Worm (Caenorhabditis elegans) whole organism, late embryonic: ENCODE results near the gene H13N06.7.

Experiments
- ama-1 ChIP-seq: fragments of 150-350 bp; optimal IDR thresholded peaks from 2 replicates; lab custom pipeline; 2014
- ceh-19 ChIP-seq: fragments of 200-800 bp; sonication (Bioruptor generic); optimal IDR thresholded peaks from 2 replicates; lab custom pipeline; 2018; ENCODE audit warnings: mild to moderate bottlenecking, missing genetic modification characterization, missing compliant biosample characterization
- ceh-24 ChIP-seq: sonication (generic microtip); optimal IDR thresholded peaks from 2 replicates; lab custom pipeline; 2016; ENCODE audit warnings: mild to moderate bottlenecking, missing genetic modification characterization, missing compliant biosample characterization
- dve-1 ChIP-seq: sonication (generic microtip); optimal IDR thresholded peaks from 2 replicates; lab custom pipeline; 2017; ENCODE audit warnings: antibody characterized with exemption, mild to moderate bottlenecking, missing genetic modification characterization, missing compliant biosample characterization
- elt-2 ChIP-seq: sonication (generic microtip); optimal IDR thresholded peaks from 2 replicates; lab custom pipeline; 2016; ENCODE audit warnings: missing genetic modification reagents, missing genetic modification characterization, missing compliant biosample characterization
- ets-4 ChIP-seq: sonication (generic microtip); optimal IDR thresholded peaks from 2 replicates; lab custom pipeline; 2016; ENCODE audit warnings: missing genetic modification characterization, missing compliant biosample characterization
- hlh-13 ChIP-seq: fragments of 200-800 bp; sonication (Bioruptor generic); optimal IDR thresholded peaks from 2 replicates; lab custom pipeline; 2018; ENCODE audit warnings: mild to moderate bottlenecking, missing genetic modification characterization, missing compliant biosample characterization
- lim-6 ChIP-seq: sonication (generic microtip); optimal IDR thresholded peaks from 2 replicates; lab custom pipeline; 2016; ENCODE audit warnings: missing genetic modification characterization, missing compliant biosample characterization
- mec-3 ChIP-seq: sonication (generic microtip); optimal IDR thresholded peaks from 2 replicates; lab custom pipeline; 2016; ENCODE audit warnings: borderline replicate concordance, missing genetic modification characterization, missing compliant biosample characterization
- odd-2 ChIP-seq: sonication (generic microtip); optimal IDR thresholded peaks from 2 replicates; lab custom pipeline; 2017; ENCODE audit warnings: antibody characterized with exemption, mild to moderate bottlenecking, missing genetic modification characterization, missing compliant biosample characterization
- pqm-1 ChIP-seq: sonication (generic microtip); optimal IDR thresholded peaks from 2 replicates; lab custom pipeline; 2016; ENCODE audit warnings: missing genetic modification characterization, missing compliant biosample characterization
- syd-9 ChIP-seq: sonication (generic microtip); optimal IDR thresholded peaks from 2 replicates; lab custom pipeline; 2016; ENCODE audit warnings: mild to moderate bottlenecking, missing genetic modification characterization, moderate library complexity, missing compliant biosample characterization
- tbx-7 ChIP-seq: sonication (generic microtip); optimal IDR thresholded peaks from 2 replicates; lab custom pipeline; 2016; ENCODE audit warnings: missing genotype, missing genetic modification characterization, missing compliant biosample characterization

DNA sequence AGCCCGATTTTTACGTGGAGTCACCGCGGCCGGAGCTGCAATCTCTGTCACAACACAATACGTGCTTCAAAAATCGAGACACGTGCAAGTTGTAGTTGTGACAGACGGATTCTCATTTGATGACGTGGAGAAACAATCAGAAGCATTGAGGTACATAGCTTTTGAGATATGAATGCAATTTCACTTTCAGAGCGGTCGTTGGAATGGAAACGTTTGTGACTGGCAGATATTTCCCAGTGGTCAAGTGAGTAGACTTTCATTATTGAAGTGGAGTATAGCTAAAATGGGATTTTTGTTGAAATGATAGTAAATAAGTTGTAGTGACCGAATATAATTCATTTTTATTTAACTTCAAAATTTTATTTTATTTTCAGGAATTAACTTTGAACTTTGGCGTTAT lies 11.8 kb upstream of the H13N06.7 start:
- TF ChIP-seq ama-1 = no peak
- no peak for TF ChIP-seq ceh-24 (tag; lab: Kevin White, UChicago)
- TF ChIP-seq dve-1 = no peak
- TF ChIP-seq tbx-7 (tag; lab: Kevin White, UChicago) = no peak
- no peak for TF ChIP-seq mec-3
- TF ChIP-seq hlh-13 = no peak
- TF ChIP-seq syd-9 = no peak
- no peak for TF ChIP-seq lim-6
- TF ChIP-seq pqm-1 = no peak
- TF ChIP-seq elt-2 (tag; lab: Kevin White, UChicago) = no peak
- no peak for TF ChIP-seq ceh-19 (GFP tag; lab: Kevin White, UChicago)
- TF ChIP-seq odd-2 = no peak
- no peak for TF ChIP-seq ets-4 (tag; lab: Kevin White, UChicago)
